Worm (Caenorhabditis elegans) whole organism, young adult: ENCODE data around the gene pbo-6.

Experiments used
- C06A6.2 ChIP-seq: fragments of 200-800 bp; sonication (Bioruptor generic); conservative IDR thresholded peaks from 2 replicates; pipeline ENCODE4 v1.3.6; 2022; ENCODE audit warnings: missing genetic modification characterization, missing compliant biosample characterization
- bed-2 ChIP-seq: fragments of 200-800 bp; sonication (Bioruptor generic); IDR thresholded peaks from 2 replicates; pipeline ENCODE4 v1.3.6; 2022; ENCODE audit warnings: missing genetic modification reagents, missing genetic modification characterization, missing compliant biosample characterization
- egl-44 ChIP-seq: fragments of 200-800 bp; sonication (Bioruptor generic); IDR thresholded peaks from 2 replicates; pipeline ENCODE4 v1.3.6; 2022; ENCODE audit warnings: missing genetic modification reagents, missing genetic modification characterization, missing compliant biosample characterization
- snpc-4 ChIP-seq, 5 experiments: fragments of 150-350 bp in 1 of 5; sonication (generic microtip) in 4 of 5; optimal IDR thresholded peaks; 2 replicates each; lab custom pipeline; 2014 to 2018; ENCODE audit warnings: missing genetic modification characterization in 5 of 5, missing biosample characterization in 3 of 5, antibody characterized with exemption in 2 of 5, mild to moderate bottlenecking in 2 of 5, missing compliant biosample characterization in 2 of 5, missing genotype in 2 of 5, moderate library complexity in 2 of 5, missing genetic modification reagents in 1 of 5
- unc-62 ChIP-seq: fragments of 150-350 bp; optimal IDR thresholded peaks from 2 replicates; lab custom pipeline; 2014; ENCODE audit warnings: missing biosample characterization, missing genetic modification reagents, missing genetic modification characterization
- zim-3 ChIP-seq: sonication (generic microtip); optimal IDR thresholded peaks from 2 replicates; lab custom pipeline; 2017; ENCODE audit warnings: mild to moderate bottlenecking, missing genetic modification characterization, moderate library complexity, missing compliant biosample characterization

ce11 chrX:17438386-17438785 is 9.5 kb downstream of the pbo-6 start, which contains the start of gene C36E6.8:
- TF ChIP-seq egl-44 (GFP tag; lab: Robert Waterston, UW) (no peak), C06A6.2 (no peak), snpc-4 (GFP tag; optimal IDR thresholded peaks at IDR 0.05; lab: Kevin White, UChicago) (no peak), snpc-4 (tag; optimal IDR thresholded peaks at IDR 0.05; lab: Kevin White, UChicago) (no peak), zim-3 (tag; lab: Kevin White, UChicago) (no peak), bed-2 (GFP tag; lab: Robert Waterston, UW) (no peak), unc-62 (GFP tag; lab: Kevin White, UChicago) (no peak)
